Worm (Caenorhabditis elegans) whole organism, L4 larva: ENCODE data around the gene F58B4.2.

Source experiments
- F10B5.3 ChIP-seq: sonication (generic microtip); optimal IDR thresholded peaks from 2 replicates; lab custom pipeline; 2016; ENCODE audit warnings: mild to moderate bottlenecking, missing genetic modification characterization, missing compliant biosample characterization
- F44E2.7 ChIP-seq: fragments of 200-800 bp; sonication (Bioruptor generic); IDR thresholded peaks from 2 replicates; pipeline ENCODE4 v2.1.2; 2022; ENCODE audit warnings: missing genetic modification characterization, missing compliant biosample characterization
- T20F7.1 ChIP-seq: fragments of 200-800 bp; sonication (Bioruptor generic); optimal IDR thresholded peaks from 2 replicates; lab custom pipeline; 2018; ENCODE audit warnings: mild to moderate bottlenecking, missing genetic modification characterization, missing compliant biosample characterization
- T26A8.4 ChIP-seq: fragments of 200-800 bp; sonication (Bioruptor generic); IDR thresholded peaks from 2 replicates; pipeline ENCODE4 v1.3.6; 2022; ENCODE audit warnings: missing genetic modification characterization, missing compliant biosample characterization
- aha-1 ChIP-seq: fragments of 150-350 bp; peaks from one replicate; lab custom pipeline; 2014; ENCODE audit warnings: missing biosample characterization, missing genetic modification characterization
- ama-1 ChIP-seq: fragments of 150-350 bp; optimal IDR thresholded peaks from 2 replicates; lab custom pipeline; 2014; ENCODE audit warnings: inconsistent platforms, mixed read lengths
- ceh-20 ChIP-seq: fragments of 200-800 bp; sonication (Bioruptor generic); IDR thresholded peaks from 2 replicates; pipeline ENCODE4 v1.3.6; 2022; ENCODE audit warnings: missing genetic modification reagents, missing genetic modification characterization, missing compliant biosample characterization
- ceh-28 ChIP-seq: fragments of 150-350 bp; optimal IDR thresholded peaks from 2 replicates; lab custom pipeline; 2014; ENCODE audit warnings: missing biosample characterization, missing genetic modification reagents, missing genetic modification characterization
- ceh-82 ChIP-seq: sonication (generic microtip); optimal IDR thresholded peaks from 2 replicates; lab custom pipeline; 2017; ENCODE audit warnings: missing biosample characterization, missing genetic modification characterization
- ces-1 ChIP-seq: fragments of 150-350 bp; sonication (generic microtip); optimal IDR thresholded peaks from 4 replicates; lab custom pipeline; 2014; ENCODE audit warnings: missing biosample characterization, missing genetic modification reagents, missing genetic modification characterization
- daf-12 ChIP-seq: fragments of 150-350 bp; optimal IDR thresholded peaks from 2 replicates; lab custom pipeline; 2014; ENCODE audit warnings: missing biosample characterization, missing genetic modification reagents, missing genetic modification characterization
- daf-16 ChIP-seq, 3 experiments: sonication (generic microtip); optimal IDR thresholded peaks; 2 replicates each; lab custom pipeline; 2016 to 2017; ENCODE audit warnings: missing genetic modification characterization in 3 of 3, missing genetic modification reagents in 3 of 3, mild to moderate bottlenecking in 2 of 3, missing compliant biosample characterization in 2 of 3, missing biosample characterization in 1 of 3, moderate library complexity in 1 of 3
- dmd-6 ChIP-seq: fragments of 200-800 bp; sonication (Bioruptor generic); IDR thresholded peaks from 2 replicates; pipeline ENCODE4 v1.3.6; 2022; ENCODE audit warnings: missing genetic modification reagents, missing genetic modification characterization, missing compliant biosample characterization
- dmd-9 ChIP-seq: fragments of 200-800 bp; sonication (Bioruptor generic); IDR thresholded peaks from 2 replicates; pipeline ENCODE4 v1.3.6; 2022; ENCODE audit warnings: missing genetic modification reagents, missing genetic modification characterization, missing compliant biosample characterization
- dve-1 ChIP-seq: sonication (generic microtip); optimal IDR thresholded peaks from 2 replicates; lab custom pipeline; 2017; ENCODE audit warnings: antibody characterized with exemption, mild to moderate bottlenecking, missing genetic modification characterization, missing compliant biosample characterization; ENCODE audit not compliant: insufficient read depth
- hlh-11 ChIP-seq: fragments of 200-800 bp; sonication (Bioruptor generic); optimal IDR thresholded peaks from 2 replicates; lab custom pipeline; 2018; ENCODE audit warnings: mild to moderate bottlenecking, missing genetic modification characterization, missing compliant biosample characterization
- jun-1 ChIP-seq: fragments of 150-350 bp; optimal IDR thresholded peaks from 2 replicates; lab custom pipeline; 2014; ENCODE audit warnings: missing biosample characterization, missing genetic modification reagents, missing genetic modification characterization
- lim-7 ChIP-seq: fragments of 200-800 bp; sonication (Bioruptor generic); IDR thresholded peaks from 2 replicates; pipeline ENCODE4 v1.3.6; 2022; ENCODE audit warnings: missing genetic modification characterization, missing compliant biosample characterization
- lin-1 ChIP-seq: fragments of 200-800 bp; sonication (Bioruptor generic); IDR thresholded peaks from 2 replicates; pipeline ENCODE4 v1.3.6; 2022; ENCODE audit warnings: missing genetic modification reagents, missing genetic modification characterization, missing compliant biosample characterization
- lin-13 ChIP-seq: fragments of 150-350 bp; optimal IDR thresholded peaks from 2 replicates; lab custom pipeline; 2014; ENCODE audit warnings: missing biosample characterization, missing genetic modification reagents, missing genetic modification characterization
- lin-29 ChIP-seq: fragments of 200-800 bp; sonication (Bioruptor generic); IDR thresholded peaks from 2 replicates; pipeline ENCODE4 v1.3.6; 2022; ENCODE audit warnings: missing genetic modification reagents, missing genetic modification characterization, missing compliant biosample characterization
- lin-38 ChIP-seq: fragments of 200-800 bp; sonication (Bioruptor generic); IDR thresholded peaks from 2 replicates; pipeline ENCODE4 v1.3.6; 2022; ENCODE audit warnings: missing genetic modification reagents, missing genetic modification characterization, missing compliant biosample characterization
- lin-39 ChIP-seq: fragments of 150-350 bp; optimal IDR thresholded peaks from 2 replicates; lab custom pipeline; 2014; ENCODE audit warnings: missing biosample characterization, missing genetic modification reagents, missing genetic modification characterization
- lir-3 ChIP-seq: sonication (generic microtip); optimal IDR thresholded peaks from 2 replicates; lab custom pipeline; 2016; ENCODE audit warnings: mild to moderate bottlenecking, missing genetic modification characterization, missing compliant biosample characterization
- lsy-2 ChIP-seq, 2 experiments: fragments of 150-350 bp in 1 of 2; sonication (generic microtip) in 1 of 2; optimal IDR thresholded peaks; 2 replicates each; lab custom pipeline; 2014 to 2017; ENCODE audit warnings: missing biosample characterization in 2 of 2, missing genetic modification characterization in 2 of 2
- madf-5 ChIP-seq, 2 experiments: fragments of 200-800 bp; sonication (Bioruptor generic); IDR thresholded peaks; 2 replicates each; pipeline ENCODE4 v1.3.6; 2022; ENCODE audit warnings: missing compliant biosample characterization in 2 of 2, missing genetic modification characterization in 2 of 2
- mdt-29 ChIP-seq: fragments of 200-800 bp; sonication (Bioruptor generic); IDR thresholded peaks from 2 replicates; pipeline ENCODE4 v1.3.6; 2022; ENCODE audit warnings: missing genetic modification reagents, missing genetic modification characterization, missing compliant biosample characterization
- mep-1 ChIP-seq: fragments of 150-350 bp; sonication (generic microtip); optimal IDR thresholded peaks from 3 replicates; lab custom pipeline; 2014; ENCODE audit warnings: missing biosample characterization, missing genetic modification characterization
- mes-2 ChIP-seq: sonication (generic microtip); optimal IDR thresholded peaks from 2 replicates; lab custom pipeline; 2016; ENCODE audit warnings: missing genotype, mild to moderate bottlenecking, missing genetic modification characterization, missing compliant biosample characterization; ENCODE audit not compliant: poor library complexity, severe bottlenecking
- mxl-2 ChIP-seq: fragments of 200-800 bp; sonication (Bioruptor generic); conservative IDR thresholded peaks from 2 replicates; pipeline ENCODE4 v1.3.6; 2022; ENCODE audit warnings: missing genetic modification reagents, missing genetic modification characterization, missing compliant biosample characterization
- nhr-10 ChIP-seq: fragments of 150-350 bp; optimal IDR thresholded peaks from 2 replicates; lab custom pipeline; 2014; ENCODE audit warnings: missing biosample characterization, missing genetic modification characterization
- nhr-102 ChIP-seq: sonication (generic microtip); optimal IDR thresholded peaks from 2 replicates; lab custom pipeline; 2016; ENCODE audit warnings: mild to moderate bottlenecking, missing genetic modification characterization, moderate library complexity, missing compliant biosample characterization
- nhr-111 ChIP-seq: fragments of 200-800 bp; sonication (Bioruptor generic); optimal IDR thresholded peaks from 2 replicates; lab custom pipeline; 2018; ENCODE audit warnings: mild to moderate bottlenecking, missing genetic modification characterization, missing compliant biosample characterization
- nhr-237 ChIP-seq: sonication (generic microtip); optimal IDR thresholded peaks from 2 replicates; lab custom pipeline; 2017; ENCODE audit warnings: missing biosample characterization, missing genetic modification characterization
- nhr-48 ChIP-seq: sonication (generic microtip); optimal IDR thresholded peaks from 2 replicates; lab custom pipeline; 2016; ENCODE audit warnings: mild to moderate bottlenecking, missing genetic modification characterization, missing compliant biosample characterization
- nhr-6 ChIP-seq: fragments of 150-350 bp; optimal IDR thresholded peaks from 2 replicates; lab custom pipeline; 2014; ENCODE audit warnings: missing biosample characterization, missing genetic modification characterization
- nhr-77 ChIP-seq: fragments of 150-350 bp; optimal IDR thresholded peaks from 2 replicates; lab custom pipeline; 2014; ENCODE audit warnings: missing biosample characterization, missing genetic modification characterization
- pqm-1 ChIP-seq: sonication (generic microtip); optimal IDR thresholded peaks from 2 replicates; lab custom pipeline; 2017; ENCODE audit warnings: missing biosample characterization, missing genetic modification characterization
- saeg-2 ChIP-seq: fragments of 200-800 bp; sonication (Bioruptor generic); IDR thresholded peaks from 2 replicates; pipeline ENCODE4 v1.3.6; 2022; ENCODE audit warnings: missing genetic modification reagents, missing genetic modification characterization, missing compliant biosample characterization
- set-16 ChIP-seq: fragments of 200-800 bp; sonication (Bioruptor generic); IDR thresholded peaks from 2 replicates; pipeline ENCODE4 v1.3.6; 2022; ENCODE audit warnings: missing genetic modification reagents, missing genetic modification characterization, missing compliant biosample characterization
- unc-62 ChIP-seq, 3 experiments: fragments of 150-350 bp in 1 of 3; sonication (generic microtip); optimal IDR thresholded peaks in 2 of 3; peaks in 1 of 3; 1 replicate in 1 of 3; 2 replicates in 2 of 3; lab custom pipeline; 2014 to 2017; ENCODE audit warnings: missing biosample characterization in 3 of 3, missing genetic modification characterization in 3 of 3, missing genetic modification reagents in 3 of 3, missing genotype in 1 of 3
- zfp-3 ChIP-seq: fragments of 200-800 bp; sonication (Bioruptor generic); conservative IDR thresholded peaks from 2 replicates; pipeline ENCODE4 v1.3.6; 2022; ENCODE audit warnings: missing genetic modification reagents, missing genetic modification characterization, missing compliant biosample characterization
- zip-2 ChIP-seq: fragments of 150-350 bp; optimal IDR thresholded peaks from 2 replicates; lab custom pipeline; 2014; ENCODE audit warnings: missing biosample characterization, missing genetic modification characterization
- ztf-7 ChIP-seq: fragments of 150-350 bp; optimal IDR thresholded peaks from 2 replicates; lab custom pipeline; 2014; ENCODE audit warnings: missing biosample characterization, missing genetic modification characterization

The F58B4.2 gene

DNA sequence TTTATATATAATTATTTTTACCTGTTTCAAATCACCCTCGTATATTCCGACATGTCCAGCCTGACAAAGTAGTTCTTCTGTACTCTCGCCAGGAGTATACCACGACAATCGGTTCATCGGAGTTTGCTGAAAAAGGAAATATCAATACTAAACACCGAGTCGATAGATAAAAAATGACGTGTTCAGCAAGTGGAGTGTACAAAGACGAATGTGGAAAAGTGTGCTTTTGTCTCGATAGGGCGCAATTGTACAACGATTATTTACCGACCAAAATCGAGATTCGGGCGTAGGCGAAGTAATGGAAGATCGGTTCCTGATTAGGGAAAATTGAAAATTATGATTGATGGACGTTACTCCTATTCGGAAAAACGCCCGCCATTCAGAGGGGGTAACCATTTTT, 42.3 kb upstream of the F58B4.2 start, which contains the start of gene vps-36 (continued):
- TF ChIP-seq saeg-2, result no peak
- no peak for TF ChIP-seq ceh-20 (GFP tag; lab: Robert Waterston, UW)
- no peak for TF ChIP-seq F10B5.3 (tag; lab: Kevin White, UChicago)
- TF ChIP-seq nhr-48 (tag; lab: Kevin White, UChicago), result no peak
- TF ChIP-seq lim-7 (GFP tag; lab: Robert Waterston, UW), result no peak
- TF ChIP-seq hlh-11, result peak; percentile 59
- no peak for TF ChIP-seq mdt-29 (GFP tag; lab: Robert Waterston, UW)
- no peak for TF ChIP-seq zip-2
- TF ChIP-seq set-16 (GFP tag; lab: Robert Waterston, UW), result no peak
- TF ChIP-seq mes-2 (tag; lab: Kevin White, UChicago), result peak; percentile 55
- no peak for TF ChIP-seq dmd-9
- no peak for TF ChIP-seq lsy-2 (tag; optimal IDR thresholded peaks at IDR 0.05; lab: Kevin White, UChicago)
- no peak for TF ChIP-seq nhr-10 (tag; lab: Kevin White, UChicago)
- TF ChIP-seq lin-13, result peak; percentile 39
- TF ChIP-seq nhr-77 (tag; lab: Kevin White, UChicago), result peak; percentile 14
- no peak for TF ChIP-seq ama-1 (lab: Kevin White, UChicago)
- no peak for TF ChIP-seq lin-1 (GFP tag; lab: Robert Waterston, UW)
- peak; percentile 77 for TF ChIP-seq dmd-6 (GFP tag; lab: Robert Waterston, UW)

DNA sequence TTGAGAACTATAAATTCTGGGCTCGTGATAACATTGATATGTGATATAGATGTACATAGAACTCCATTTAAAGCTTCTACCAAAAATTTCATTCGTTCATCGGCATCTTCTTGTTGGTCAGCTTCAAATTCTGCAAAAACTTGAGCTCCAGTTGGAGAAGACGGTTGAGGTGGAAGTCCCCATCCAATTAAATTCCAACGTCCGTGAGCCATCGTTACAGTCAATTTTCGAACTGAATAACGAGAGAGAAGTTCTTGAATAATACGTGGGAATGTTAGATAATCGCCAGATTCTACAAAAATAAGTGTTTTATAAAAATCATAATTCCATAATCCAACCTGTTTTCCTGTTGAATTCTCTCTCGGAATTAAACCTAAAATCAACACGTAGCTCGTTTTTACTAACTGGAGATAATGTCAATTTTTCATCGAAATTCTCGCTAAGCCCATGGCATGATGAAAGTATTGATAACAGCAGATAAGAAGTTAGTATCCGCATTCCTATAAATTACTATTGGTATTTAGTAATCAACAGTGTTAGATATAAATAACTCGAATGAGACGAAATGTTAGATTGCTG, 40.1 kb upstream of the F58B4.2 start, which contains the start of gene pigt-1:
Gene pigt-1 (minus strand): TSS at position 500 of the 579 bp plus-strand sequence.
- TF ChIP-seq T20F7.1 (GFP tag; lab: Kevin White, UChicago) (peak; percentile 45), hlh-11 (peak; percentile 5), unc-62 (GFP tag; optimal IDR thresholded peaks at IDR 0.05 in 1 of 2; lab: Kevin White, UChicago) (peak in 1 of 2 experiments; percentile 58), unc-62 (tag; optimal IDR thresholded peaks at IDR 0.05; lab: Kevin White, UChicago) (no peak), zfp-3 (GFP tag; lab: Robert Waterston, UW) (peak; percentile 77; the same call in 1 of the 2 replicates), ceh-82 (no peak), lsy-2 (tag; optimal IDR thresholded peaks at IDR 0.05; lab: Kevin White, UChicago) (peak in 1 of 2 experiments; percentile 58), T26A8.4 (peak; percentile 42; the same call in 1 of the 2 replicates), mxl-2 (no peak), daf-16 (GFP tag; optimal IDR thresholded peaks at IDR 0.05; lab: Kevin White, UChicago) (peak; percentile 5 to 8), daf-16 (tag; optimal IDR thresholded peaks at IDR 0.05; lab: Kevin White, UChicago) (peak; percentile 63), dve-1 (tag; lab: Kevin White, UChicago) (peak; percentile 39), daf-12 (no peak), mes-2 (tag; lab: Kevin White, UChicago) (peak; percentile 50), ces-1 (no peak), dmd-9 (no peak), ceh-28 (tag; lab: Kevin White, UChicago) (no peak), F44E2.7 (no peak), madf-5 (GFP tag; IDR thresholded peaks at IDR 0.05; lab: Robert Waterston, UW) (0 out of 4 replicates have a peak, but pooled peaks of 1 of the 2 experiments have one; percentile 48), nhr-102 (tag; lab: Kevin White, UChicago) (peak; percentile 15), ztf-7 (no peak), lin-38 (GFP tag; lab: Robert Waterston, UW) (peak; percentile 34; the same call in 1 of the 2 replicates)

DNA sequence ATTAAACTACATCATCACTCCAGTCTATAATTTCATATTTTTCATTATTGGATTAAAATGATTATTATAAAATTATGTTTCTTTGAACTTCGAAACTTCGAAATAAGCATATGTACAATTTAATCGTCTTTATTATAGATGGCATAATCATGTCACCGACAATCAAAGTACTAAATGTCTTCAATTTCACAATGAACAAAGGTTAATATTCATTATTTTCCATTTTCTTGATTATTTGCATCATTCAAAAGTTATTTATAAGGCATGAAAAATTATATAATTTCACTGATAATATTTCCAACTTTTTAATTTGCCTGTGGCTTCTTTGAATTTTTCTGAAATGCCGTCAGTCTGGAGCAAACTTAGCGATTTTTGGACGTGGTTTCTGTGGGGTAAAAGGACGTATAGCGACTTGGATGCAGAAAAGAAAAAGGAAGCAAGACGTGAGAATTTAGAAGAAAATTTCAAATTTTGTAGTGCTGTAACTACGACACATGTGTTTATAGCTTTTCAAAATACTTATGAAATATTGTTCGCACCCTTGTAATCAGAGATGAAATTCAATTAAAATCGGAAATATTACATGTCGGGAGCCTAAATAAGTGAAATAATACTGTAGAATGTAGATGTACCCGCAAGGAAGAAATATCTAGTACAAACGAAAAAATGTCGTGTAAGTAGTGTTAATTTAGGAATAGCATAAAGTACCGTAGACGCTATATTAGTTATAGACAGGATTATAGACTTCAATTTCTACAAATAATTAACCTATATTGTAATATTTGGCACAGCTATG, 37.6 kb upstream of the F58B4.2 start, which contains the start of gene F17C11.13:
Gene F17C11.13 (plus strand): TSS at position 243 of the 796 bp plus-strand sequence.
- TF ChIP-seq lin-29 (GFP tag; lab: Robert Waterston, UW) (no peak), nhr-237 (no peak), lin-38 (GFP tag; lab: Robert Waterston, UW) (no peak), pqm-1 (tag; lab: Kevin White, UChicago) (peak; percentile 39), nhr-111 (GFP tag; lab: Kevin White, UChicago) (no peak), mep-1 (tag; lab: Kevin White, UChicago) (peak; percentile 59), nhr-6 (tag; lab: Kevin White, UChicago) (no peak), lin-39 (tag; lab: Kevin White, UChicago) (no peak), aha-1 (tag; lab: Kevin White, UChicago) (peak; percentile 98), dmd-6 (GFP tag; lab: Robert Waterston, UW) (peak; percentile 23; the same call in 1 of the 2 replicates), dve-1 (tag; lab: Kevin White, UChicago) (peak; percentile 36), unc-62 (GFP tag; optimal IDR thresholded peaks at IDR 0.05 in 1 of 2; lab: Kevin White, UChicago) (peak in 1 of 2 experiments; percentile 97), unc-62 (tag; optimal IDR thresholded peaks at IDR 0.05; lab: Kevin White, UChicago) (no peak), hlh-11 (peak; percentile 8), jun-1 (no peak), nhr-77 (tag; lab: Kevin White, UChicago) (peak; percentile 39), lir-3 (no peak), nhr-48 (tag; lab: Kevin White, UChicago) (no peak), zfp-3 (GFP tag; lab: Robert Waterston, UW) (0 out of 2 replicates have a peak, but pooled peaks have one; percentile 19), madf-5 (GFP tag; IDR thresholded peaks at IDR 0.05; lab: Robert Waterston, UW) (no peak)
